Fruit fly (Drosophila melanogaster) whole organism, pupa: Measurements from ENCODE around the gene cv-c.
A peak's percentile ranks its signal among the peaks of the same experiment; 100 is the strongest.

Experiments used
- CG10348 ChIP-seq: fragments of 200-800 bp; sonication (Bioruptor generic); IDR thresholded peaks from 2 replicates; pipeline ENCODE4 v1.3.6; 2022; ENCODE audit warnings: missing biosample characterization, missing genetic modification characterization
- CG12605 ChIP-seq: fragments of 200-800 bp; sonication (Bioruptor generic); IDR thresholded peaks from 2 replicates; pipeline ENCODE4 v1.3.6; 2022; ENCODE audit warnings: missing biosample characterization, missing genetic modification characterization
- CG13204 ChIP-seq: fragments of 200-800 bp; sonication (Bioruptor generic); optimal IDR thresholded peaks from 2 replicates; lab custom pipeline; 2018; ENCODE audit warnings: missing biosample characterization, mild to moderate bottlenecking, missing genetic modification characterization, moderate library complexity
- CG14655 ChIP-seq: fragments of 200-800 bp; sonication (Bioruptor generic); optimal IDR thresholded peaks from 3 replicates; lab custom pipeline; 2017; ENCODE audit warnings: mild to moderate bottlenecking, missing biosample characterization, missing genetic modification reagents, missing genetic modification characterization
- CG15710 ChIP-seq: fragments of 200-800 bp; sonication (Bioruptor generic); optimal IDR thresholded peaks from 2 replicates; lab custom pipeline; 2018; ENCODE audit warnings: missing biosample characterization, mild to moderate bottlenecking, missing genetic modification characterization, moderate library complexity
- CG17806 ChIP-seq: fragments of 200-800 bp; sonication (Bioruptor generic); optimal IDR thresholded peaks from 2 replicates; lab custom pipeline; 2018; ENCODE audit warnings: missing biosample characterization, mild to moderate bottlenecking, missing genetic modification characterization, moderate library complexity
- CG32121 ChIP-seq: fragments of 200-800 bp; sonication (Bioruptor generic); IDR thresholded peaks from 2 replicates; pipeline ENCODE4 v1.3.6; 2022; ENCODE audit warnings: missing biosample characterization, missing genetic modification characterization
- CG34367 ChIP-seq: fragments of 200-800 bp; sonication (Bioruptor generic); optimal IDR thresholded peaks from 2 replicates; lab custom pipeline; 2018; ENCODE audit warnings: missing biosample characterization, mild to moderate bottlenecking, missing genetic modification characterization
- CG4496 ChIP-seq: fragments of 200-800 bp; sonication (Bioruptor generic); IDR thresholded peaks from 3 replicates; pipeline ENCODE4 v1.3.6; 2022; ENCODE audit warnings: missing biosample characterization, missing genetic modification characterization
- CG8159 ChIP-seq: fragments of 200-800 bp; sonication (Bioruptor generic); optimal IDR thresholded peaks from 3 replicates; lab custom pipeline; 2018; ENCODE audit warnings: missing biosample characterization, mild to moderate bottlenecking, missing genetic modification characterization, moderate library complexity
- CG8301 ChIP-seq: fragments of 200-800 bp; sonication (Bioruptor generic); optimal IDR thresholded peaks from 2 replicates; lab custom pipeline; 2018; ENCODE audit warnings: missing biosample characterization, mild to moderate bottlenecking, missing genetic modification characterization
- CG9948 ChIP-seq: fragments of 200-800 bp; sonication (Bioruptor generic); optimal IDR thresholded peaks from 2 replicates; lab custom pipeline; 2018; ENCODE audit warnings: missing biosample characterization, mild to moderate bottlenecking, missing genetic modification characterization, moderate library complexity
- D1 ChIP-seq: fragments of 200-800 bp; sonication (Bioruptor generic); optimal IDR thresholded peaks from 2 replicates; lab custom pipeline; 2018; ENCODE audit warnings: missing biosample characterization, mild to moderate bottlenecking, missing genetic modification characterization, moderate library complexity
- EcR ChIP-seq: fragments of 200-800 bp; sonication (Bioruptor generic); optimal IDR thresholded peaks from 3 replicates; lab custom pipeline; 2019; ENCODE audit warnings: missing biosample characterization, missing genetic modification characterization, mild to moderate bottlenecking, moderate library complexity, missing genetic modification reagents
- Ets98B ChIP-seq: fragments of 200-800 bp; sonication (Bioruptor generic); IDR thresholded peaks from 2 replicates; pipeline ENCODE4 v1.3.6; 2022; ENCODE audit warnings: missing biosample characterization, missing genetic modification characterization
- Pif1A ChIP-seq: fragments of 200-800 bp; sonication (Bioruptor generic); optimal IDR thresholded peaks from 3 replicates; lab custom pipeline; 2016; ENCODE audit warnings: missing biosample characterization, missing genetic modification characterization
- Pif1B ChIP-seq: fragments of 200-800 bp; sonication (Bioruptor generic); optimal IDR thresholded peaks from 3 replicates; lab custom pipeline; 2016; ENCODE audit warnings: missing biosample characterization, missing genetic modification characterization
- Snoo ChIP-seq: fragments of 200-800 bp; sonication (Bioruptor generic); optimal IDR thresholded peaks from 3 replicates; lab custom pipeline; 2017; ENCODE audit warnings: missing biosample characterization, mild to moderate bottlenecking, missing genetic modification characterization, inconsistent platforms
- fd96Ca ChIP-seq: fragments of 200-800 bp; sonication (Bioruptor generic); IDR thresholded peaks from 3 replicates; pipeline ENCODE4 v1.3.6; 2022; ENCODE audit warnings: missing biosample characterization, missing genetic modification characterization
- gl ChIP-seq: fragments of 200-800 bp; sonication (Bioruptor generic); optimal IDR thresholded peaks from 2 replicates; lab custom pipeline; 2018; ENCODE audit warnings: missing biosample characterization, mild to moderate bottlenecking, missing genetic modification characterization
- rn ChIP-seq: fragments of 200-800 bp; sonication (Bioruptor generic); IDR thresholded peaks from 2 replicates; pipeline ENCODE4 v1.3.6; 2022; ENCODE audit warnings: missing biosample characterization, missing genetic modification characterization

Gene cv-c

DNA sequence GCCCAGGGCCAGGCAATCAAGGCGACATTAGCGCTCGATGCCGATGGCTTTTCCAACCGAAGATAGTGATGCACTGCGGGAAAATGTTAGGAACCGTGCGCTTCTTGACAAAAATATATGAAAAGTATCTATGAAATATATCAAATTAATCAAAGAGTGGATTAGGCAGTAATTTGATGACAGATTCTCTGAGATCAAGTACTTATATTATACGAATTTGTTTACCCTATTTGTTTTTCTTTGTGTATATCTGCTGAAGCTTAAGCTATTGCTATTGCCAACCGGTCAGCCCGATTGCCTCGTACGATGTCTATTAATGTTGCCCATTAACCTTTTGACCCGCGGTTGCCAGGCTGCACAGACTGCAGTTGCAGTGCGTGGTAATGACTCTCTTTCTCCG is 45.1 kb downstream of the cv-c start:
- no peak for TF ChIP-seq Pif1B (GFP tag; lab: Kevin White, UChicago)
- TF ChIP-seq CG13204 (GFP tag; lab: Kevin White, UChicago) = no peak
- TF ChIP-seq CG17806 (tag; lab: Kevin White, UChicago) = peak; percentile 39
- peak; percentile 73 for TF ChIP-seq CG32121 (GFP tag; lab: Robert Waterston, UW)
- no peak for TF ChIP-seq Snoo (tag; lab: Kevin White, UChicago)
- TF ChIP-seq gl (tag; lab: Kevin White, UChicago) = no peak
- peak; percentile 56; the same call in 1 of the 2 replicates for TF ChIP-seq Ets98B (GFP tag; lab: Robert Waterston, UW)
- TF ChIP-seq D1 (tag; lab: Kevin White, UChicago) = no peak
- TF ChIP-seq CG12605 (GFP tag; lab: Robert Waterston, UW) = peak; percentile 55
- TF ChIP-seq CG14655 (GFP tag; lab: Kevin White, UChicago) = peak; percentile 24
- TF ChIP-seq CG34367 (tag; lab: Kevin White, UChicago) = no peak
- no peak for TF ChIP-seq EcR (GFP tag; lab: Kevin White, UChicago)
- peak; percentile 49 for TF ChIP-seq CG8301 (tag; lab: Kevin White, UChicago)
- no peak for TF ChIP-seq rn (GFP tag; lab: Robert Waterston, UW)
- peak; percentile 78 for TF ChIP-seq CG4496 (GFP tag; lab: Robert Waterston, UW)
- peak; percentile 29 for TF ChIP-seq CG8159
- TF ChIP-seq fd96Ca (GFP tag; lab: Robert Waterston, UW) = peak; percentile 63
- TF ChIP-seq CG9948 = no peak
- peak; percentile 5 for TF ChIP-seq Pif1A (GFP tag; lab: Kevin White, UChicago)
- no peak for TF ChIP-seq CG10348 (GFP tag; lab: Robert Waterston, UW)
- no peak for TF ChIP-seq CG15710

dm6 chr3R:14436011-14436410 is 45.5 kb downstream of the cv-c start:
- TF ChIP-seq Pif1B (GFP tag; lab: Kevin White, UChicago) = no peak
- TF ChIP-seq CG10348 (GFP tag; lab: Robert Waterston, UW) = no peak
- TF ChIP-seq CG15710 = no peak
- TF ChIP-seq gl (tag; lab: Kevin White, UChicago) = no peak

DNA sequence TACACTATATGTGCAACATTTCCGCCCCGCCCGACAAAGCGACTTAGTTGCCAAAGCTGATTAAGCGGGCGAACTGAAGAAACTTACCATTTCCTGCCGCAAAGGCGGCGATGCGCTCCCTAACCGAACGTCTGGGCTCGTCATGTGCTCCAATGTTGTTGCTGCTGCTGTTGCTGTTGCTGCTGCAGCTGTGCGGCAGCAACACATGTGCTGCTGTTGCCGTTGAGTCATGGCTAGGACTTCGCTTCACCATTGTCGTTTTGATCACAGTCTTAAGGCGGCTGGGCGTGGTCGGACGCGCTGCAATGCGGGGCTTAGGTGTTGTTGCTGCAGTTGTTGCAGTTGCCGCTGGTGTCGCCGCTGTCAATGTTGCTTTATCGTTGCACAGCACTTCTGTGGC is 49.6 kb downstream of the cv-c start:
- TF ChIP-seq Pif1B (GFP tag; lab: Kevin White, UChicago) (no peak), CG4496 (GFP tag; lab: Robert Waterston, UW) (peak; percentile 20; the same call in 1 of the 3 replicates), CG13204 (GFP tag; lab: Kevin White, UChicago) (peak; percentile 86), gl (tag; lab: Kevin White, UChicago) (no peak)

DNA sequence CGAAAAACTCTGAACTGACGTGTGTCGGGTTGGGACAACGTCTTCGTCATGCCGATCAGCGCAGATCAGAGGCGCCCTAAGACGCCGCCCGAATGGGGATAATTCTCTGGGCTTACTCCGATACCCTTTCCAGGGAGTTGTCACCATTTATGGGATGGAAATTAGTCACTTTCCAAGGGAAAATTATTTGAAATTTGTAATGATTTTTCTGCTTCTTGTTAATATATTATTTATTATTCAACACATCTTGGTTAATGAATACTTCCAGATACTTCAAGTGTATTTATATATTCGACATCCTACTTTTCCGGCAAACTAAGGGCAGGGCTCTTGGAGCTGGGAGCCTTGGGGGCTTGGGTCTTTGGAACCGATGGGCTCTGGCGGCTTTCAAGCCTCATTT is 51.2 kb downstream of the cv-c start:
- peak; percentile 56; the same call in 2 of the 3 replicates for TF ChIP-seq CG4496 (GFP tag; lab: Robert Waterston, UW)
- no peak for TF ChIP-seq CG10348 (GFP tag; lab: Robert Waterston, UW)
- TF ChIP-seq CG14655 (GFP tag; lab: Kevin White, UChicago) = peak; percentile 63
- peak; percentile 76 for TF ChIP-seq Pif1A (GFP tag; lab: Kevin White, UChicago)
- TF ChIP-seq Pif1B (GFP tag; lab: Kevin White, UChicago) = peak; percentile 64
- TF ChIP-seq CG32121 (GFP tag; lab: Robert Waterston, UW) = no peak
- TF ChIP-seq CG17806 (tag; lab: Kevin White, UChicago) = peak; percentile 84
- TF ChIP-seq Snoo (tag; lab: Kevin White, UChicago) = peak; percentile 49
- TF ChIP-seq gl (tag; lab: Kevin White, UChicago) = peak; percentile 26
- 0 out of 2 replicates have a peak, but pooled peaks have one; percentile 5 for TF ChIP-seq rn (GFP tag; lab: Robert Waterston, UW)
- peak; percentile 87 for TF ChIP-seq CG8159
- peak; percentile 80 for TF ChIP-seq CG9948
- no peak for TF ChIP-seq CG12605 (GFP tag; lab: Robert Waterston, UW)
- peak; percentile 82 for TF ChIP-seq CG15710
- peak; percentile 27 for TF ChIP-seq EcR (GFP tag; lab: Kevin White, UChicago)
- TF ChIP-seq D1 (tag; lab: Kevin White, UChicago) = peak; percentile 24
- peak; percentile 71 for TF ChIP-seq CG34367 (tag; lab: Kevin White, UChicago)
- TF ChIP-seq CG13204 (GFP tag; lab: Kevin White, UChicago) = peak; percentile 14
- no peak for TF ChIP-seq Ets98B (GFP tag; lab: Robert Waterston, UW)
- peak; percentile 42; the same call in 1 of the 3 replicates for TF ChIP-seq fd96Ca (GFP tag; lab: Robert Waterston, UW)
- TF ChIP-seq CG8301 (tag; lab: Kevin White, UChicago) = peak; percentile 39

- peak; percentile 24 for TF ChIP-seq CG8301 (tag; lab: Kevin White, UChicago)
- TF ChIP-seq Ets98B (GFP tag; lab: Robert Waterston, UW) = peak; percentile 75
- no peak for TF ChIP-seq CG34367 (tag; lab: Kevin White, UChicago)
- peak; percentile 67; the same call in 2 of the 3 replicates for TF ChIP-seq fd96Ca (GFP tag; lab: Robert Waterston, UW)
- TF ChIP-seq CG32121 (GFP tag; lab: Robert Waterston, UW) = peak; percentile 72
- no peak for TF ChIP-seq Snoo (tag; lab: Kevin White, UChicago)
- peak; percentile 85 for TF ChIP-seq CG4496 (GFP tag; lab: Robert Waterston, UW)
- no peak for TF ChIP-seq CG9948
- TF ChIP-seq Pif1B (GFP tag; lab: Kevin White, UChicago) = no peak
- TF ChIP-seq CG12605 (GFP tag; lab: Robert Waterston, UW) = no peak
Measured at dm6 chr3R:14426524-14426923, 55.0 kb downstream of the cv-c start.

DNA sequence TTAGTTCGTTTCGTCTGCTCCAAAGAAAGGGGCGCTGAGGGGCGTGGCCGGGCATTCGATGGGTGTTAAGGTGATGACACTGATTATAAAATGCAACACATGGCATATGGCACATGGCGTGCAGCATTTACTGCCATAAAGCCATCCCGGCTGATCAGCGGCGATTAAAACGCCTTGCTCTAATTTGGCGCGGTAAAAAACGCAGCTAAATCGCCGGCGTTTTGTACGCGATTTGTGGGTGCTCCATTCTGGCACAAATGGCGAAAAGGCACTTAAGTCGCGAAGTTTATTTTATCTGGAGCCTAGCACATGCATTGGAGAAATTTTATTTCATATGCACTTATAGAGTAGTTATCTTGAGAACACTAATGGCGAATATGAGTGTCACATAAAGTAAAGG is 56.0 kb downstream of the cv-c start:
- no peak for TF ChIP-seq CG8301 (tag; lab: Kevin White, UChicago)
- TF ChIP-seq Ets98B (GFP tag; lab: Robert Waterston, UW) = no peak
- no peak for TF ChIP-seq gl (tag; lab: Kevin White, UChicago)
